Worm (Caenorhabditis elegans) whole organism, L2 larva: ENCODE measurements around the gene sri-67.

Experiments
- C34F6.9 ChIP-seq: fragments of 150-350 bp; optimal IDR thresholded peaks from 2 replicates; lab custom pipeline; 2014; ENCODE audit warnings: missing biosample characterization, missing genetic modification characterization
- elt-3 ChIP-seq: sonication (generic microtip); optimal IDR thresholded peaks from 2 replicates; lab custom pipeline; 2017; ENCODE audit warnings: missing biosample characterization, missing genetic modification characterization
- lsy-2 ChIP-seq, 2 experiments: fragments of 150-350 bp in 1 of 2; sonication (generic microtip) in 1 of 2; optimal IDR thresholded peaks; 2 replicates each; lab custom pipeline; 2014 to 2017; ENCODE audit warnings: missing biosample characterization in 2 of 2, missing genetic modification characterization in 2 of 2
- nhr-11 ChIP-seq: fragments of 150-350 bp; optimal IDR thresholded peaks from 2 replicates; lab custom pipeline; 2014; ENCODE audit warnings: missing biosample characterization, missing genetic modification characterization
- nhr-237 ChIP-seq: fragments of 150-350 bp; optimal IDR thresholded peaks from 2 replicates; lab custom pipeline; 2014; ENCODE audit warnings: missing biosample characterization, missing genetic modification characterization
- nhr-77 ChIP-seq: fragments of 150-350 bp; optimal IDR thresholded peaks from 2 replicates; lab custom pipeline; 2014; ENCODE audit warnings: missing biosample characterization, missing genetic modification characterization
- peb-1 ChIP-seq: fragments of 150-350 bp; optimal IDR thresholded peaks from 2 replicates; lab custom pipeline; 2014; ENCODE audit warnings: missing biosample characterization, missing genetic modification characterization
- snpc-4 ChIP-seq: fragments of 150-350 bp; optimal IDR thresholded peaks from 2 replicates; lab custom pipeline; 2014; ENCODE audit warnings: missing biosample characterization, missing genetic modification characterization

DNA sequence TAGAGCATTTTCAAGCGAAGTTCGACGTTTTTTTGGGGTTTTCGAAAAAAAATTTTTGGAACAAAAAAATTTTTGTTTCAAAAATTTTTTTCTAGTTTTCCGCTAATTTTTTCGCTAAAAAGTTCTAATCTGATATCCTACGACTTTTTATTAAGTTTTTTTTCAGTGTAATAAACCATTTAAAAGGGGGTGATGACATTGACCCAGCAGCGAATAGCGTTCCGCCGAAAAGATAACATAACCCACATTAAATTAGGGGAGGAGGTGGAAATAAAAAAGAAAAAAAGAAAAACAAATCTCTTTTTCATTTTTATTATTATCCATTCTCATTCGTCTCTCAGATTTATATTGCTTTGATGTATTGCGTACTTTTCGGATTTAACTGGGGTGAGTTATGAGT is 19.7 kb downstream of the sri-67 start, which contains the start of gene Y60A3A.23:
- no peak for TF ChIP-seq snpc-4 (tag; lab: Kevin White, UChicago)
- no peak for TF ChIP-seq nhr-77
- TF ChIP-seq nhr-11 (tag; lab: Kevin White, UChicago): no peak
- no peak for TF ChIP-seq nhr-237 (tag; lab: Kevin White, UChicago)
- no peak for TF ChIP-seq peb-1 (tag; lab: Kevin White, UChicago)
- TF ChIP-seq lsy-2 (tag; optimal IDR thresholded peaks at IDR 0.05; lab: Kevin White, UChicago): no peak
- TF ChIP-seq C34F6.9 (tag; lab: Kevin White, UChicago): no peak
- no peak for TF ChIP-seq elt-3
